Fruit fly (Drosophila melanogaster) whole organism, embryonic: Measurements from ENCODE around the gene Sgsh.

Experiments used
- Abd-B ChIP-seq: fragments of 200-800 bp; sonication (Bioruptor generic); optimal IDR thresholded peaks from 2 replicates; lab custom pipeline; 2018; ENCODE audit warnings: missing biosample characterization, mild to moderate bottlenecking, missing genetic modification characterization, moderate library complexity
- Antp ChIP-seq: fragments of 200-800 bp; sonication (Bioruptor generic); optimal IDR thresholded peaks from 3 replicates; lab custom pipeline; 2016; ENCODE audit warnings: missing biosample characterization, missing genetic modification characterization
- CG11247 ChIP-seq: fragments of 200-800 bp; sonication (Bioruptor generic); IDR thresholded peaks from 2 replicates; pipeline ENCODE4 v1.3.6; 2022; ENCODE audit warnings: missing biosample characterization, missing genetic modification characterization
- CG12071 ChIP-seq: fragments of 200-800 bp; sonication (Bioruptor generic); optimal IDR thresholded peaks from 3 replicates; lab custom pipeline; 2018; ENCODE audit warnings: missing biosample characterization, mild to moderate bottlenecking, missing genetic modification characterization
- CG12659 ChIP-seq: fragments of 200-800 bp; sonication (Bioruptor generic); optimal IDR thresholded peaks from 3 replicates; lab custom pipeline; 2017; ENCODE audit warnings: mild to moderate bottlenecking, missing biosample characterization, missing genetic modification reagents, missing genetic modification characterization
- CG14014 ChIP-seq: fragments of 200-800 bp; sonication (Bioruptor generic); IDR thresholded peaks from 2 replicates; pipeline ENCODE4 v1.3.6; 2022; ENCODE audit warnings: missing biosample characterization, missing genetic modification characterization
- CG14050 ChIP-seq: fragments of 200-800 bp; sonication (Bioruptor generic); IDR thresholded peaks from 3 replicates; pipeline ENCODE4 v1.3.6; 2022; ENCODE audit warnings: missing biosample characterization, missing genetic modification characterization
- CG14710 ChIP-seq: fragments of 200-800 bp; sonication (Bioruptor generic); optimal IDR thresholded peaks from 3 replicates; lab custom pipeline; 2019; ENCODE audit warnings: missing biosample characterization, mild to moderate bottlenecking, missing genetic modification characterization, moderate library complexity
- CG15601 ChIP-seq: fragments of 200-800 bp; sonication (Bioruptor generic); optimal IDR thresholded peaks from 3 replicates; lab custom pipeline; 2019; ENCODE audit warnings: missing biosample characterization, mild to moderate bottlenecking, missing genetic modification characterization, moderate library complexity
- CG16779 ChIP-seq: fragments of 200-800 bp; sonication (Bioruptor generic); IDR thresholded peaks from 2 replicates; pipeline ENCODE4 v1.3.6; 2022; ENCODE audit warnings: missing biosample characterization, missing genetic modification characterization
- CG17186 ChIP-seq: fragments of 200-800 bp; sonication (Bioruptor generic); optimal IDR thresholded peaks from 3 replicates; lab custom pipeline; 2017; ENCODE audit warnings: missing biosample characterization, missing genetic modification reagents, missing genetic modification characterization
- CG17328 ChIP-seq: fragments of 200-800 bp; sonication (Bioruptor generic); IDR thresholded peaks from 2 replicates; pipeline ENCODE4 v1.3.6; 2022; ENCODE audit warnings: missing biosample characterization, missing genetic modification characterization
- CG17802 ChIP-seq: fragments of 200-800 bp; sonication (Bioruptor generic); optimal IDR thresholded peaks from 2 replicates; lab custom pipeline; 2018; ENCODE audit warnings: missing biosample characterization, mild to moderate bottlenecking, missing genetic modification characterization, moderate library complexity
- CG17829 ChIP-seq: fragments of 200-800 bp; optimal IDR thresholded peaks from 2 replicates; lab custom pipeline; 2019; ENCODE audit warnings: missing biosample characterization, mild to moderate bottlenecking, missing genetic modification characterization, moderate library complexity
- CG2202 ChIP-seq: fragments of 200-800 bp; sonication (Bioruptor generic); optimal IDR thresholded peaks from 2 replicates; lab custom pipeline; 2018; ENCODE audit warnings: missing biosample characterization, mild to moderate bottlenecking, missing genetic modification characterization
- CG34224 ChIP-seq: fragments of 200-800 bp; sonication (Bioruptor generic); IDR thresholded peaks from 3 replicates; pipeline ENCODE4 v1.3.6; 2022; ENCODE audit warnings: missing biosample characterization, missing genetic modification characterization; ENCODE audit not compliant: partially characterized antibody
- CG3995 ChIP-seq: fragments of 200-800 bp; sonication (Bioruptor generic); optimal IDR thresholded peaks from 3 replicates; lab custom pipeline; 2016; ENCODE audit warnings: missing biosample characterization, missing genetic modification characterization
- CG4282 ChIP-seq: fragments of 200-800 bp; sonication (Bioruptor generic); optimal IDR thresholded peaks from 2 replicates; lab custom pipeline; 2016; ENCODE audit warnings: missing biosample characterization, missing genetic modification characterization
- CG4820 ChIP-seq: fragments of 200-800 bp; sonication (Bioruptor generic); optimal IDR thresholded peaks from 3 replicates; lab custom pipeline; 2016; ENCODE audit warnings: missing biosample characterization, missing genetic modification characterization
- CG6654 ChIP-seq: fragments of 200-800 bp; sonication (Bioruptor generic); optimal IDR thresholded peaks from 2 replicates; lab custom pipeline; 2017; ENCODE audit warnings: missing biosample characterization, mild to moderate bottlenecking, missing genetic modification characterization
- CG6791 ChIP-seq: fragments of 200-800 bp; sonication (Bioruptor generic); IDR thresholded peaks from 3 replicates; pipeline ENCODE4 v1.3.6; 2022; ENCODE audit warnings: missing biosample characterization, missing genetic modification characterization; ENCODE audit not compliant: partially characterized antibody
- CG6854 ChIP-seq: fragments of 200-800 bp; sonication (Bioruptor generic); optimal IDR thresholded peaks from 3 replicates; lab custom pipeline; 2017; ENCODE audit warnings: missing biosample characterization, mild to moderate bottlenecking, missing genetic modification characterization
- CG7786 ChIP-seq: fragments of 200-800 bp; sonication (Bioruptor generic); optimal IDR thresholded peaks from 2 replicates; lab custom pipeline; 2016; ENCODE audit warnings: missing biosample characterization, missing genetic modification characterization
- CG8290 ChIP-seq, 3 experiments: fragments of 200-800 bp; sonication (Bioruptor generic); optimal IDR thresholded peaks; 2 replicates each; lab custom pipeline; 2016 to 2019; ENCODE audit warnings: missing biosample characterization in 3 of 3, missing genetic modification characterization in 3 of 3, mild to moderate bottlenecking in 2 of 3, moderate library complexity in 1 of 3
- Chrac-16 ChIP-seq: fragments of 200-800 bp; sonication (Bioruptor generic); optimal IDR thresholded peaks from 3 replicates; lab custom pipeline; 2016; ENCODE audit warnings: missing biosample characterization, missing genetic modification characterization
- Doc2 ChIP-seq: fragments of 200-800 bp; sonication (Bioruptor generic); IDR thresholded peaks from 2 replicates; pipeline ENCODE4 v1.3.6; 2022; ENCODE audit warnings: missing biosample characterization, missing genetic modification characterization
- Dp ChIP-seq: fragments of 200-800 bp; sonication (Bioruptor generic); optimal IDR thresholded peaks from 2 replicates; lab custom pipeline; 2018; ENCODE audit warnings: missing biosample characterization, mild to moderate bottlenecking, missing genetic modification characterization, moderate library complexity
- Eip74EF ChIP-seq, 2 experiments: fragments of 200-800 bp in 1 of 2; fragments of >200 bp in 1 of 2; sonication (Bioruptor generic) in 1 of 2; optimal IDR thresholded peaks; 2 replicates each; lab custom pipeline; 2017 to 2019; ENCODE audit warnings: missing biosample characterization in 2 of 2, missing genetic modification characterization in 2 of 2, mild to moderate bottlenecking in 1 of 2, moderate library complexity in 1 of 2
- Ets65A ChIP-seq: fragments of 200-800 bp; sonication (Bioruptor generic); peaks from one replicate; lab custom pipeline; 2016; ENCODE audit warnings: missing biosample characterization, missing genetic modification characterization
- Gsc ChIP-seq: fragments of 200-800 bp; sonication (Bioruptor generic); IDR thresholded peaks from 2 replicates; pipeline ENCODE4 v1.3.6; 2022; ENCODE audit warnings: missing biosample characterization, missing genetic modification characterization
- HLH3B ChIP-seq: fragments of 200-800 bp; sonication (Bioruptor generic); IDR thresholded peaks from 2 replicates; pipeline ENCODE4 v1.3.6; 2022; ENCODE audit warnings: missing biosample characterization, missing genetic modification characterization
- HLH4C ChIP-seq: fragments of 200-800 bp; sonication (Bioruptor generic); IDR thresholded peaks from 3 replicates; pipeline ENCODE4 v1.3.6; 2022; ENCODE audit warnings: missing biosample characterization, missing genetic modification characterization; ENCODE audit not compliant: partially characterized antibody
- HmgZ ChIP-seq: fragments of 200-800 bp; sonication (Bioruptor generic); optimal IDR thresholded peaks from 2 replicates; lab custom pipeline; 2018; ENCODE audit warnings: missing biosample characterization, mild to moderate bottlenecking, missing genetic modification characterization
- Pdp1 ChIP-seq, 2 experiments: fragments of 200-800 bp; sonication (Bioruptor generic); optimal IDR thresholded peaks; 3 replicates each; lab custom pipeline; 2016; ENCODE audit warnings: missing biosample characterization in 2 of 2, missing genetic modification characterization in 2 of 2, mild to moderate bottlenecking in 1 of 2, moderate library complexity in 1 of 2
- Sox100B ChIP-seq: fragments of 200-800 bp; sonication (Bioruptor generic); optimal IDR thresholded peaks from 3 replicates; lab custom pipeline; 2018; ENCODE audit warnings: missing biosample characterization, mild to moderate bottlenecking, missing genetic modification characterization
- Trl ChIP-seq, 3 experiments: fragments of >200 bp in 2 of 3; fragments of 200-800 bp in 1 of 3; sonication (Bioruptor generic) in 1 of 3; optimal IDR thresholded peaks; 2 replicates in 1 of 3; 3 replicates in 2 of 3; lab custom pipeline; 2016 to 2017; ENCODE audit warnings: missing biosample characterization in 1 of 3, missing genetic modification characterization in 1 of 3
- Vsx1 ChIP-seq: fragments of 200-800 bp; sonication (Bioruptor generic); optimal IDR thresholded peaks from 2 replicates; lab custom pipeline; 2017; ENCODE audit warnings: missing biosample characterization, mild to moderate bottlenecking, missing genetic modification characterization, missing genetic modification reagents
- chm ChIP-seq: fragments of 200-800 bp; sonication (Bioruptor generic); IDR thresholded peaks from 2 replicates; pipeline ENCODE4 v1.3.6; 2022; ENCODE audit warnings: missing biosample characterization, missing genetic modification characterization
- emc ChIP-seq: fragments of 200-800 bp; sonication (Bioruptor generic); optimal IDR thresholded peaks from 2 replicates; lab custom pipeline; 2016; ENCODE audit warnings: missing biosample characterization, missing genetic modification characterization
- grau ChIP-seq: fragments of 200-800 bp; optimal IDR thresholded peaks from 3 replicates; lab custom pipeline; 2019; ENCODE audit warnings: missing biosample characterization, mild to moderate bottlenecking, missing genetic modification characterization, moderate library complexity
- her ChIP-seq: fragments of 200-800 bp; sonication (Bioruptor generic); optimal IDR thresholded peaks from 2 replicates; lab custom pipeline; 2016; ENCODE audit warnings: missing biosample characterization, missing genetic modification characterization
- inv ChIP-seq: fragments of 200-800 bp; sonication (Bioruptor generic); IDR thresholded peaks from 2 replicates; pipeline ENCODE4 v1.3.6; 2022; ENCODE audit warnings: missing biosample characterization, missing genetic modification characterization; ENCODE audit not compliant: partially characterized antibody
- lbe ChIP-seq: fragments of 200-800 bp; sonication (Bioruptor generic); optimal IDR thresholded peaks from 2 replicates; lab custom pipeline; 2016; ENCODE audit warnings: missing biosample characterization, mild to moderate bottlenecking, missing genetic modification characterization
- mld ChIP-seq: fragments of 200-800 bp; sonication (Bioruptor generic); IDR thresholded peaks from 3 replicates; pipeline ENCODE4 v1.3.6; 2022; ENCODE audit warnings: missing biosample characterization, missing genetic modification characterization; ENCODE audit not compliant: partially characterized antibody
- nom ChIP-seq: fragments of 200-800 bp; sonication (Bioruptor generic); optimal IDR thresholded peaks from 2 replicates; lab custom pipeline; 2017; ENCODE audit warnings: missing biosample characterization, missing genetic modification characterization, mild to moderate bottlenecking, moderate library complexity, missing genetic modification reagents
- pita ChIP-seq: fragments of 200-800 bp; sonication (Bioruptor generic); optimal IDR thresholded peaks from 2 replicates; lab custom pipeline; 2017; ENCODE audit warnings: missing biosample characterization, mild to moderate bottlenecking, missing genetic modification characterization
- ranshi ChIP-seq: fragments of 200-800 bp; sonication (Bioruptor generic); IDR thresholded peaks from 2 replicates; pipeline ENCODE4 v1.3.6; 2022; ENCODE audit warnings: missing biosample characterization, missing genetic modification characterization
- unpg ChIP-seq: fragments of 200-800 bp; sonication (Bioruptor generic); optimal IDR thresholded peaks from 3 replicates; lab custom pipeline; 2018; ENCODE audit warnings: missing biosample characterization, mild to moderate bottlenecking, missing genetic modification characterization, moderate library complexity
- wek ChIP-seq: fragments of 200-800 bp; sonication (Bioruptor generic); optimal IDR thresholded peaks from 3 replicates; lab custom pipeline; 2018; ENCODE audit warnings: missing biosample characterization, mild to moderate bottlenecking, missing genetic modification characterization, moderate library complexity
- yki ChIP-seq: fragments of >200 bp; optimal IDR thresholded peaks from 3 replicates; lab custom pipeline; 2018

Gene Sgsh

DNA sequence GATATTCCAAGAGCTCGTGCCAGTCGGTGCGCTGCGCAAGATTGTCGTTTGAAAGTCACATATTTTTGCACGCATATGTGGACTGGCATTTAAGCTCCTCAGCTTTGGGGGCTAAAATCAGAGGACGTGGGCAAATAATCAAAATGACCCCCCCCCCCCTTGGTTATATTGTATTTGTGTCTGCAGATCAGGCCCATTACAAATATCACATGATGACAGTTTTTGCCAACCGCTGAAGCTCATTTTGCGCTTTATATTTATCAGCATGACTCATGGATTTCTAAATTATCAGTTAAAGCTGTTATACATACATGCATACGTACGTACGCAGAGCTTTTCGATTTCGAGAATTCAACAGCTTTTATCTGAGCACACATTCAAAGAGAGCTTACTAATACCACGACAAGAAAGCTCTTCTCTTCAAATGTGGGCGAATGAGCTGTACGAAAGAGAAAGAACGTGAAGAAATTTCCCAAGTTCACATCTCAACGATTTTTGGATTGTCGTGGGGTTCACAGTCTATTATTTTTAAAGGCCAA is 4.1 kb upstream of the Sgsh start (continued):
- TF ChIP-seq inv (GFP tag; lab: Robert Waterston, UW) (no peak), lbe (GFP tag; lab: Kevin White, UChicago) (peak; percentile 73), HmgZ (tag; lab: Kevin White, UChicago) (peak; percentile 51), CG17829 (no peak), HLH4C (GFP tag; lab: Robert Waterston, UW) (no peak), Gsc (GFP tag; lab: Robert Waterston, UW) (no peak), CG17802 (tag; lab: Kevin White, UChicago) (no peak), CG11247 (no peak), wek (GFP tag; lab: Kevin White, UChicago) (no peak), Sox100B (GFP tag; lab: Kevin White, UChicago) (no peak), CG34224 (no peak), Antp (GFP tag; lab: Kevin White, UChicago) (no peak), Chrac-16 (GFP tag; lab: Kevin White, UChicago) (no peak), ranshi (GFP tag; lab: Robert Waterston, UW) (no peak), Vsx1 (GFP tag; lab: Kevin White, UChicago) (no peak), CG3995 (GFP tag; lab: Kevin White, UChicago) (no peak), CG6654 (GFP tag; lab: Kevin White, UChicago) (no peak), CG8290 (GFP tag; optimal IDR thresholded peaks at IDR 0.05; lab: Kevin White, UChicago) (no peak), CG8290 (tag; optimal IDR thresholded peaks at IDR 0.05; lab: Kevin White, UChicago) (peak in 1 of 2 experiments; percentile 25), CG12071 (GFP tag; lab: Kevin White, UChicago) (no peak), Ets65A (GFP tag; lab: Kevin White, UChicago) (no peak), CG7786 (no peak), Eip74EF (GFP tag; optimal IDR thresholded peaks at IDR 0.05; lab: Kevin White, UChicago) (no peak), CG17186 (no peak), mld (no peak), unpg (no peak), nom (GFP tag; lab: Kevin White, UChicago) (no peak), Dp (GFP tag; lab: Kevin White, UChicago) (no peak), HLH3B (GFP tag; lab: Robert Waterston, UW) (no peak), CG6791 (GFP tag; lab: Robert Waterston, UW) (no peak), CG17328 (GFP tag; lab: Robert Waterston, UW) (no peak), CG14050 (GFP tag; lab: Robert Waterston, UW) (no peak), CG6854 (GFP tag; lab: Kevin White, UChicago) (no peak), CG14014 (GFP tag; lab: Robert Waterston, UW) (no peak), pita (no peak), CG12659 (GFP tag; lab: Kevin White, UChicago) (no peak), chm (GFP tag; lab: Robert Waterston, UW) (no peak), Abd-B (no peak), CG2202 (tag; lab: Kevin White, UChicago) (no peak), yki (no peak), CG4282 (GFP tag; lab: Kevin White, UChicago) (no peak), her (no peak), emc (GFP tag; lab: Kevin White, UChicago) (no peak), Pdp1 (GFP tag; optimal IDR thresholded peaks at IDR 0.05; lab: Kevin White, UChicago) (no peak), CG15601 (tag; lab: Kevin White, UChicago) (no peak), CG16779 (GFP tag; lab: Robert Waterston, UW) (no peak), Trl (optimal IDR thresholded peaks at IDR 0.05; lab: Kevin White, UChicago) (peak; percentile 58 to 69), Trl (GFP tag; optimal IDR thresholded peaks at IDR 0.05; lab: Kevin White, UChicago) (no peak), grau (tag; lab: Kevin White, UChicago) (peak; percentile 23), Doc2 (GFP tag; lab: Robert Waterston, UW) (no peak), CG4820 (GFP tag; lab: Kevin White, UChicago) (no peak), CG14710 (tag; lab: Kevin White, UChicago) (no peak)
